Worm (Caenorhabditis elegans): ENCODE data around the gene csc-1.

csc-1 gene

DNA sequence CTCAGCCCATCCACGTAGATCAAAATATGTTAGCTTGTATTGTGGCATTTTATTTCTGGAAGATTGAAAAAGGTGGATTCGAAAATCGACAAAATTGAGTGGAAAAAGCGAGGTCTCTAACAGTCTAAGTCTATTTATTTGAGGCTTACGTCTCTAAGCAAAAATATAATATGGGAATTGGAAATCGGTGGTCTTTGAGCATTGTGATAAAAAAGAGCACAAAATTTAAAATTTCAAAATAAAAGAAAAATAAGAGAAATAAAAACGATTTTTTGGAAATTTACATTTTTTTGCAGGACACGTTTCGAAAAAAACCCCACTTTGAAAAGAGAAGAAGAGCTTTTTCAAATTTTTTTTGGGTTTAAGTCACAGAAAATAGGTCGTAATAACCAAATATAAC, 16.3 kb downstream of the csc-1 start, which contains the start of gene gst-15:
Gene gst-15, minus strand, starts transcription at position 101 of the 400 bp plus-strand sequence.
- TF ChIP-seq W03F9.2 (tag; optimal IDR thresholded peaks at IDR 0.05) = no peak
- TF ChIP-seq him-1 (tag; optimal IDR thresholded peaks at IDR 0.05) = no peak
- no peak for TF ChIP-seq dao-5 (tag; optimal IDR thresholded peaks at IDR 0.05)

ce11 chrII:13614516-13614915, 17.8 kb downstream of the csc-1 start:
- TF ChIP-seq dao-5 (tag; optimal IDR thresholded peaks at IDR 0.05) (no peak), W03F9.2 (tag; optimal IDR thresholded peaks at IDR 0.05) (no peak), him-1 (tag; optimal IDR thresholded peaks at IDR 0.05) (no peak)

- no peak for TF ChIP-seq W03F9.2 (tag; optimal IDR thresholded peaks at IDR 0.05)
- no peak for TF ChIP-seq dao-5 (tag; optimal IDR thresholded peaks at IDR 0.05)
- no peak for TF ChIP-seq him-1 (tag; optimal IDR thresholded peaks at IDR 0.05)
Measured at ce11 chrII:13616000-13616399, 19.2 kb downstream of the csc-1 start, which contains the start of gene gst-14. TSS of gene gst-14 (minus strand) at chrII:13616100.

- TF ChIP-seq dao-5 (tag; optimal IDR thresholded peaks at IDR 0.05) = no peak
- TF ChIP-seq him-1 (tag; optimal IDR thresholded peaks at IDR 0.05) = no peak
- no peak for TF ChIP-seq W03F9.2 (tag; optimal IDR thresholded peaks at IDR 0.05)
Measured at ce11 chrII:13617808-13618207, 21.1 kb downstream of the csc-1 start, which contains the start of gene gst-12. TSS of gene gst-12 (minus strand) at chrII:13618061.

DNA sequence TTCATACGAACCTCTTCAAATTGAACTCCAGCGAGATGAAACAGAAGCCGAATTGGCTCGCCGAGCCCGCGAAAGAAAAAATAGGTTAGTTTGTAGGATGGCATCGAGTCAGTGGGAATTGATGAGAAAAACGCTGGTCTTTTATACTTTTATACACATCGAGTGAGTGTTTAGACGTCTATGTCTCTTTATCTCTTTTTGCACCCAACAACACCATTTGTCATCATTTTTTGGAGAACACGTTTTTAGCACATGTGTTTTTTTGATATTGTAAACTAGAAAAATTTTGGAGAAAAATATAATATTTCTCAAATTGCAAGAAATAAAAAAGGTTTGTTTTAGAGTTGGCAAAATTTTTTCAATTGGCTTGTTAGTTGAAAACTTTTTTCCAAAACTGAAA, 27.6 kb downstream of the csc-1 start, which contains the start of gene gst-16:
Gene gst-16, minus strand, starts transcription at position 111 of the 400 bp plus-strand sequence.
- TF ChIP-seq him-1 (tag; optimal IDR thresholded peaks at IDR 0.05) = no peak
- no peak for TF ChIP-seq W03F9.2 (tag; optimal IDR thresholded peaks at IDR 0.05)
- TF ChIP-seq dao-5 (tag; optimal IDR thresholded peaks at IDR 0.05) = no peak

DNA sequence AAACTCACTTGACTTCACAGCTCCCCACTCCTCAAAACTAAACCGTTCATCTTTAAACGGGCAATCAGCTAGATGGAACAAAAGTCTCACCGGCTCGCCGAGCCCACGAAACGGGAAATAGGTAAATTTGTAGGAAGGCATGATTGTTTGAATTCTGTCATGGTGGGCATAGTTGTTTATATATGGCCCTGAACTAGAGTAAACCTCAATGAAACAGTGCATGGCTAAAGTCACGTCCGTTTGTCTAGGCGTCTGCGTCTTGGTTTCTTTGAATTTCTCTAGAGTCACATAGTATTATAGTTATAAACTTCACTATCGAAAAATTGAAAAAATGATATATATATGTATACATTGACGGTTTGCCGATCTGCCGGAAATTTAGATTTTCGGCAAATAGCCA, 30.2 kb downstream of the csc-1 start, which contains the start of gene gst-19:
Gene gst-19, minus strand, starts transcription at position 145 of the 400 bp plus-strand sequence.
- TF ChIP-seq him-1 (tag; optimal IDR thresholded peaks at IDR 0.05) (no peak), W03F9.2 (tag; optimal IDR thresholded peaks at IDR 0.05) (no peak), dao-5 (tag; optimal IDR thresholded peaks at IDR 0.05) (no peak)

DNA sequence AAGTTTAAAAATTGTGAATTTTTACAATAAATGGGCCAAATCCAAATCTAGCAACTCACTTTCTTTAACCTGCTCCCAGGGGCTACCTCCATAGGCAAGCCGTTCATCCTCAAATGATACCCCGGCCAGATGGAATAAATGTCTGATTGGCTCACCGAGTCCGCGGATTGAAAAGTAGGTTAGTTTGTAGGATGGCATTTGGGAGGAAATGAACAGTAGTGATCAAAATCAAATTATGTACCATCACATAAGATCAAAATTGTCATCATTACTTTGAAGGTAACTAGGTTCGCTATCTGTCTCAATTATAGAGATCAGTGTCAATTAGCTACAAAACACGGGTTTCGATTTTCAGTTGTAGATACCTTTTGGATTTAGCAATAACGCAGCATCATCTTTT, 33.9 kb downstream of the csc-1 start, which contains the start of the genes gst-17 and gst-18:
Gene gst-17, minus strand, starts transcription at position 101 of the 400 bp plus-strand sequence.
Gene gst-18, minus strand, starts transcription at position 198 of the 400 bp plus-strand sequence.
- TF ChIP-seq W03F9.2 (tag; optimal IDR thresholded peaks at IDR 0.05) (no peak), him-1 (tag; optimal IDR thresholded peaks at IDR 0.05) (no peak), dao-5 (tag; optimal IDR thresholded peaks at IDR 0.05) (no peak)

- TF ChIP-seq W03F9.2 (tag; optimal IDR thresholded peaks at IDR 0.05) (no peak), dao-5 (tag; optimal IDR thresholded peaks at IDR 0.05) (no peak), him-1 (tag; optimal IDR thresholded peaks at IDR 0.05) (no peak)
Measured at ce11 chrII:13632238-13632637, 35.5 kb downstream of the csc-1 start, which contains the start of gene tag-10. TSS of gene tag-10 (plus strand) at chrII:13632584.

DNA sequence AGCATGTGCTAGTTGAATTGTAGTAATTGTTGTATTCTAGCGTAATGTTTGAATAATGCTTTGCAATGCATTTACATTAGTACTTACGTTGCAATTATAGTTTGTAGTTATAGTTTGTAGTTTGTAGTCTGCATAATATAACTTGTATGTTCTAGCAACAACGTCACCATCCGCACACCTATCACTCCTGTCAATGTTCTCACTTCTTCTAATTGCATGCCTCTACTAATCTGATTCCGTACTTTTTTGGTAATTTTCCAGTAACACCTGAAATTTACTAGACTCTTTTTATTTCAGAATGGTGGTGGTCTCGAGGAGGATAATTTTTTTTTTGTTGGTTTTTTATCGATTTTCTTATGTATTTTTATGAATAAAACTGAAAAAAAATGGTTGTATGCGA, 39.8 kb downstream of the csc-1 start:
- no peak for TF ChIP-seq him-1 (tag; optimal IDR thresholded peaks at IDR 0.05)
- no peak for TF ChIP-seq dao-5 (tag; optimal IDR thresholded peaks at IDR 0.05)
- no peak for TF ChIP-seq W03F9.2 (tag; optimal IDR thresholded peaks at IDR 0.05)

DNA sequence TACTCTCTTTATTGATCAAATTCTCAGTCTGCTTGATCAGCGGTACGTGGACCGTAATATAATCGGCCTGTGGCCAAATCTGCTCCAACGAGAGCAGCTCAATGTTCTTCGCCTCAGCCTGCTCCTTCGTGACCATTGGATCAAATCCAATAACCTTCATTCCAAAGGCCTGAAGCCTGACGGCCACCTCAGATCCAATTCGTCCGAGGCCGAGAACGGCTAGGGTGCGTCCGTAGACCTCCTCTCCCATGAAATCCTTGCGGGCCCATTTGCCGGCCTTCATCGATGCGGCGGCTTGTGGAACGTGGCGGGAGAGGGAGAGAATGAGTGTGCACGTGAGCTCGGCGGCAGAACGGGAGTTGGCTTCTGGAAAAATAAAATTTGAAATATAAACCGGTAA, 40.7 kb downstream of the csc-1 start:
- no peak for TF ChIP-seq dao-5 (tag; optimal IDR thresholded peaks at IDR 0.05)

DNA sequence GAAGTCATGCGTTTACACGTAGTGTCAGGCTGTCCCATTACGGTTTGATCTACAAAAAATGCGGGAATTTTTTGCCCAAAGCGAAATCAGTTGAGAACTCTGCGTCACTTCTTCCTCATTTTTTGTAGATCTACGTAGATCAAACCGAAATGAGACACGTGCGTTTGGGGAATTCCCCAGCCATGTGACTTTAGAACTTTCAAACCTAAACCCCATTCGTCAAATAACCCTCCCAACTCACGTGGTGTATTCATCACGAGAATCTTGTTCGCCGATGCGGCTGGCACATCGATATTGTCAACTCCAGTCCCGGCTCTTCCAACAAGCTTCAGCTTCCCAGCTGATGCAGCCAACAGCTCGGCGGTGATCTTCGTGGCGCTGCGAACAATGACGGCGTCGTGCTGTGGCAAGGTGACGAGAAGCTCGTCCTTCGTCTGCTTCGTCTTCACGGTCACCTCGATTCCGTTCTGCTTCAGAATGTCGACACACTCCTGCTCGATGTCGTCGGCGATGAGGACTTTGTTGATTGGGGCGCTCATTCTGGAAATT, 41.3 kb downstream of the csc-1 start, which contains the start of gene phdh-1:
Gene phdh-1, minus strand, starts transcription at position 540 of the 549 bp plus-strand sequence.
- TF ChIP-seq him-1 (tag; optimal IDR thresholded peaks at IDR 0.05) (no peak), dao-5 (tag; optimal IDR thresholded peaks at IDR 0.05) (no peak), W03F9.2 (tag; optimal IDR thresholded peaks at IDR 0.05) (no peak)

DNA sequence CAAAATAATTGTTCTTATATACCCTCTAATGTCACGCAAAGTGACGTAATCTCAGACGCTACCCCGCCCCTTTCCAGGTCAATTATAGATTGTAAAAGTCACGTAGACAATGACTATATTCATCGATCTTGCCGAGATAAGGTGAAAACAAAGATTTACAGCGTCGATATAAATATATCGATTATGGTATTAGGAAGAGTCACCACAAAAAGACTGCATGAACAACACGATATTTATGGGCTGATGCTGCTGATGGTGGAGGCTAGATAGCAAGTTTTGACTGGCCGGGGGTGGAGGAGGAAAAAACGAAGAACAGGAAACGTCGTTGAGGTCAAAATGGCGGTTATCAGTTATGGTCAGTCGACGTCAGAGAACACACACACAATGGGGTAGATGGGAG, 41.8 kb downstream of the csc-1 start:
- TF ChIP-seq W03F9.2 (tag; optimal IDR thresholded peaks at IDR 0.05) = no peak
- TF ChIP-seq dao-5 (tag; optimal IDR thresholded peaks at IDR 0.05) = no peak
- no peak for TF ChIP-seq him-1 (tag; optimal IDR thresholded peaks at IDR 0.05)

DNA sequence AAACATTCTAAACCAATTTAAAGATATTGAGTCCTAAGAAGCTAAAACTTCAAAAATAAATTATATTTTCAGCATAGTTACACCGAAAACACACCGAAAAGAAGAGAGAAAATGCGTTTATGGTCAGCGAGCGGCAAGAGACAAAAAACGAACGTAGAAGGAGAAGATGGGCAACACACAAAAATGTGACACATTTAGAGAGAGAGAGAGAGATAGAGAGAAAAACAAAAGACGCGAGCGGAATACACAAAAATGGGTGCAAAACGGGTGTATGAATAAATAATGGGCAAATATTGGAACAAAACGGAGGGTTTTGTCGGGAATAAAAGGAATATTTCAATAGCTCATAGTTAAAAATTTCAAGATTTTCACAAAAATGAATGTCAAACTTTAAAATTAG, 43.5 kb downstream of the csc-1 start:
- TF ChIP-seq W03F9.2 (tag; optimal IDR thresholded peaks at IDR 0.05) (no peak), dao-5 (tag; optimal IDR thresholded peaks at IDR 0.05) (no peak), him-1 (tag; optimal IDR thresholded peaks at IDR 0.05) (no peak)

- TF ChIP-seq W03F9.2 (tag; optimal IDR thresholded peaks at IDR 0.05) (no peak), dao-5 (tag; optimal IDR thresholded peaks at IDR 0.05) (no peak), him-1 (tag; optimal IDR thresholded peaks at IDR 0.05) (no peak)
Measured at ce11 chrII:13641311-13641710, 44.6 kb downstream of the csc-1 start, which contains the start of gene fbxa-167. TSS of gene fbxa-167 (plus strand) at chrII:13641489.
